Worm (Caenorhabditis elegans): Measurements from ENCODE around the gene rpl-23.

Gene rpl-23

DNA sequence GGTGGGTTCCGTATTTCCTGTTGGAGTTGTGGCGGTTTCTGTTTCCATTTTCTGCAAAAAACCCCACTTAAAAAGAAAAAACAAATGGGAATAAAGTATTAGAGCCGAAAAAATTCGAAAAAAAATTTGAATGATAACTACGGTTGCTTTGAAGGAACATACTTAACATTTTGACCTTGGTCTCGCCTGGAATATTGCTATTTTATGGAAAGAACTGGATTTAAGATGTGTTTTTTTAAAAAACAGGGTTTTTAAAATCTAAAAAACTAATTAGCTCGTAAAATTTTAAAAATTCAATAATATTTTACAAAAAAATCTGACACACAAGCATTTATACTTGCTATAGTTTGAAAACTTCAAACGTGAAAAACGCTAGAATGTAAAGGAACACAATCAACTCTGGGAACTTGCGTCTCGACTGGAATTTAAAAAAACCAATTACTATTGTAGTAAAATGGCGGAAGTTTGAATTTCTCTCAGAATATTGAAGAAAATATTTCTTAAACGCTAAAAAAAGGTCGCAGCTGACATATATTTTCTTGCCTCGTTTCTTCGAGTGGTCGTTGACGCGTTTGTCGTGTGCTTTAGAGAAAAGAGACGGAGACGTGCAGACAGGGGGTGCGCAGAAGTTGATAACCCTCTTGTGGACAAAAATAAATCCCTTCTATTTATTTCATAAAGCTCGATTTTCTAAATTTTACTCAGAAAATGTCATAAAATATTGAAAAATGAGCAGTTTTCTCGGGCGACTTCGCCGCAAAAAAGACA, 7.8 kb downstream of the rpl-23 start, which contains the start of the genes lgg-3 and rgs-5 (continued):
- peak; percentile 13 for TF ChIP-seq athp-1 (tag; optimal IDR thresholded peaks at IDR 0.05)
- TF ChIP-seq ceh-27 (GFP tag; optimal IDR thresholded peaks at IDR 0.05) = peak; percentile 12
- peak; percentile 31 for TF ChIP-seq snpc-1.1 (tag; optimal IDR thresholded peaks at IDR 0.05; ENCODE audit: insufficient read depth)
- no peak for TF ChIP-seq T26A5.8 (tag; optimal IDR thresholded peaks at IDR 0.05)
- peak; percentile 44 for TF ChIP-seq tlf-1 (GFP tag; optimal IDR thresholded peaks at IDR 0.05)
- peak; percentile 12 for TF ChIP-seq nhr-80 (tag; optimal IDR thresholded peaks at IDR 0.05)
- peak; percentile 3 for TF ChIP-seq snpc-1.3 (tag; optimal IDR thresholded peaks at IDR 0.05; ENCODE audit: insufficient read depth)
- 0 out of 2 replicates have a peak, but pooled peaks have one; percentile 8 for TF ChIP-seq ekl-4 (GFP tag; IDR thresholded peaks at IDR 0.05)
- TF ChIP-seq lin-54 (GFP tag; optimal IDR thresholded peaks at IDR 0.05) = peak; percentile 89
- peak in 1 of 3 experiments; percentile 30 for TF ChIP-seq lin-35 (GFP tag; optimal IDR thresholded peaks at IDR 0.05)

DNA sequence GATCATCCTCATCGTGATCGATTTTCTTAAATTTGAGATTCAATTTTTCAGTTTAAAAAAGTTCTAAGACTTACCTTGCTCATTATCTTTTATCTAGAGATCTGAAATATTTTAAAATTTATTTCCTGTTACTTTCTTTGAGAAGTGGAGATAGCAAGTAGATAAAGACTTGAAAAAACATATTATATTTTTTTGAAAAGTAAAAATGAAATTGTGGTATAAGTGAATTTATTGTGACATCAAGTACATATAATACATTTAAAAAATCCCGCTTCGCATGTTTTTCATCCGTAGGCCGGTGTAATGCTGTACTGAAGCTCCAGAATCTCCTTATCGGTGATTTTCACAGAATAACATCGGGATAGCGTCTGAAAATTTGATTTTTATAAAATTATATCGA, 8.7 kb downstream of the rpl-23 start, which contains the start of gene B0336.7:
B0336.7 (minus strand) TSS at position 101 of the 400 bp plus-strand sequence.
- TF ChIP-seq snpc-1.3 (tag; optimal IDR thresholded peaks at IDR 0.05; ENCODE audit: insufficient read depth) (no peak), ama-1 (optimal IDR thresholded peaks at IDR 0.05) (no peak), ama-1 (GFP tag; optimal IDR thresholded peaks at IDR 0.05) (no peak), hlh-26 (GFP tag; conservative IDR thresholded peaks at IDR 0.05) (no peak), xnd-1 (tag; optimal IDR thresholded peaks at IDR 0.05) (no peak), tbp1 (GFP tag; optimal IDR thresholded peaks at IDR 0.05) (no peak), Y53G8AR.9 (GFP tag; conservative IDR thresholded peaks at IDR 0.05) (no peak), Y95B8A.8 (GFP tag; IDR thresholded peaks at IDR 0.05) (no peak), egrh-3 (GFP tag; IDR thresholded peaks at IDR 0.05) (no peak), ztf-25 (GFP tag; IDR thresholded peaks at IDR 0.05) (no peak), snpc-3.4 (tag; optimal IDR thresholded peaks at IDR 0.05) (no peak), ztf-6 (GFP tag; IDR thresholded peaks at IDR 0.05) (no peak)

ce11 chrIII:5693736-5694135, 12.2 kb downstream of the rpl-23 start, which contains the start of gene B0336.13:
TSS of gene B0336.13 (plus strand) at chrIII:5694036.
- TF ChIP-seq gei-17 (GFP tag; optimal IDR thresholded peaks at IDR 0.05) (no peak), nhr-80 (tag; optimal IDR thresholded peaks at IDR 0.05) (no peak), nhr-90 (tag; optimal IDR thresholded peaks at IDR 0.05) (no peak), snpc-4 (GFP tag; optimal IDR thresholded peaks at IDR 0.05) (no peak), snpc-4 (tag; optimal IDR thresholded peaks at IDR 0.05) (no peak), F57A8.1 (GFP tag; optimal IDR thresholded peaks at IDR 0.05) (no peak), madf-6 (GFP tag; IDR thresholded peaks at IDR 0.05) (peak; percentile 15; the same call in 1 of the 2 replicates), egl-18 (GFP tag; IDR thresholded peaks at IDR 0.05) (no peak), lir-1 (GFP tag; conservative IDR thresholded peaks at IDR 0.05) (no peak), B0336.3 (GFP tag; IDR thresholded peaks at IDR 0.05) (no peak), Y53G8AR.9 (GFP tag; conservative IDR thresholded peaks at IDR 0.05) (no peak), let-607 (tag; optimal IDR thresholded peaks at IDR 0.05) (no peak), lsy-27 (tag; optimal IDR thresholded peaks at IDR 0.05; ENCODE audit: borderline replicate concordance, insufficient read depth) (no peak), let-526 (GFP tag; IDR thresholded peaks at IDR 0.05) (no peak), hsf-1 (GFP tag; IDR thresholded peaks at IDR 0.05) (0 out of 2 replicates have a peak, but pooled peaks have one; percentile 46), ceh-58 (GFP tag; IDR thresholded peaks at IDR 0.05) (no peak), aptf-3 (GFP tag; IDR thresholded peaks at IDR 0.05) (no peak), mes-4 (tag; optimal IDR thresholded peaks at IDR 0.05) (no peak)
